Worm (Caenorhabditis elegans) whole organism, L4 larva: Measurements from ENCODE around the gene F26F2.5.
A peak's percentile ranks its signal among the peaks of the same experiment; 100 is the strongest.

ENCODE experiments used
- D1046.2 ChIP-seq: fragments of 200-800 bp; sonication (Bioruptor generic); IDR thresholded peaks from 2 replicates; pipeline ENCODE4 v1.3.6; 2022; ENCODE audit warnings: missing genetic modification characterization, missing compliant biosample characterization
- F44E2.7 ChIP-seq: fragments of 200-800 bp; sonication (Bioruptor generic); IDR thresholded peaks from 2 replicates; pipeline ENCODE4 v2.1.2; 2022; ENCODE audit warnings: missing genetic modification characterization, missing compliant biosample characterization
- Y48G9A.11 ChIP-seq: fragments of 200-800 bp; sonication (Bioruptor generic); IDR thresholded peaks from 2 replicates; pipeline ENCODE4 v1.3.6; 2022; ENCODE audit warnings: missing genetic modification reagents, missing genetic modification characterization, missing compliant biosample characterization
- aly-2 ChIP-seq: sonication (generic microtip); optimal IDR thresholded peaks from 2 replicates; lab custom pipeline; 2018; ENCODE audit warnings: missing biosample characterization, missing genetic modification characterization
- ama-1 ChIP-seq: fragments of 150-350 bp; optimal IDR thresholded peaks from 2 replicates; lab custom pipeline; 2014; ENCODE audit warnings: inconsistent platforms, mixed read lengths
- arid-1 ChIP-seq: fragments of 200-800 bp; sonication (Bioruptor generic); conservative IDR thresholded peaks from 2 replicates; pipeline ENCODE4 v1.3.6; 2022; ENCODE audit warnings: missing genetic modification reagents, missing genetic modification characterization, missing compliant biosample characterization
- attf-4 ChIP-seq: sonication (generic microtip); optimal IDR thresholded peaks from 3 replicates; lab custom pipeline; 2017; ENCODE audit warnings: missing biosample characterization, missing genetic modification characterization
- ceh-20 ChIP-seq: fragments of 200-800 bp; sonication (Bioruptor generic); IDR thresholded peaks from 2 replicates; pipeline ENCODE4 v1.3.6; 2022; ENCODE audit warnings: missing genetic modification reagents, missing genetic modification characterization, missing compliant biosample characterization
- ceh-44 ChIP-seq: fragments of 200-800 bp; sonication (Bioruptor generic); IDR thresholded peaks from 2 replicates; pipeline ENCODE4 v1.3.6; 2022; ENCODE audit warnings: missing genetic modification reagents, missing genetic modification characterization, missing compliant biosample characterization
- ceh-82 ChIP-seq: sonication (generic microtip); optimal IDR thresholded peaks from 2 replicates; lab custom pipeline; 2017; ENCODE audit warnings: missing biosample characterization, missing genetic modification characterization
- daf-16 ChIP-seq, 3 experiments: sonication (generic microtip); optimal IDR thresholded peaks; 2 replicates each; lab custom pipeline; 2016 to 2017; ENCODE audit warnings: missing genetic modification characterization in 3 of 3, missing genetic modification reagents in 3 of 3, mild to moderate bottlenecking in 2 of 3, missing compliant biosample characterization in 2 of 3, missing biosample characterization in 1 of 3, moderate library complexity in 1 of 3
- daf-8 ChIP-seq: fragments of 200-800 bp; sonication (Bioruptor generic); IDR thresholded peaks from 2 replicates; pipeline ENCODE4 v1.3.6; 2022; ENCODE audit warnings: missing genetic modification characterization, missing compliant biosample characterization
- dmd-6 ChIP-seq: fragments of 200-800 bp; sonication (Bioruptor generic); IDR thresholded peaks from 2 replicates; pipeline ENCODE4 v1.3.6; 2022; ENCODE audit warnings: missing genetic modification reagents, missing genetic modification characterization, missing compliant biosample characterization
- dmd-8 ChIP-seq: fragments of 200-800 bp; sonication (Bioruptor generic); IDR thresholded peaks from 2 replicates; pipeline ENCODE4 v1.3.6; 2022; ENCODE audit warnings: missing genetic modification characterization, missing compliant biosample characterization
- dmd-9 ChIP-seq: fragments of 200-800 bp; sonication (Bioruptor generic); IDR thresholded peaks from 2 replicates; pipeline ENCODE4 v1.3.6; 2022; ENCODE audit warnings: missing genetic modification reagents, missing genetic modification characterization, missing compliant biosample characterization
- duxl-1 ChIP-seq: sonication (generic microtip); optimal IDR thresholded peaks from 2 replicates; lab custom pipeline; 2016; ENCODE audit warnings: mild to moderate bottlenecking, missing genetic modification characterization, moderate library complexity, missing compliant biosample characterization; ENCODE audit not compliant: poor library complexity
- hif-1 ChIP-seq, 2 experiments: sonication (generic microtip); optimal IDR thresholded peaks; 2 replicates each; lab custom pipeline; 2016 to 2017; ENCODE audit warnings: missing compliant biosample characterization in 2 of 2, missing genetic modification characterization in 2 of 2, missing genetic modification reagents in 2 of 2, missing genotype in 2 of 2, mild to moderate bottlenecking in 1 of 2
- hlh-11 ChIP-seq: fragments of 200-800 bp; sonication (Bioruptor generic); optimal IDR thresholded peaks from 2 replicates; lab custom pipeline; 2018; ENCODE audit warnings: mild to moderate bottlenecking, missing genetic modification characterization, missing compliant biosample characterization
- hlh-30 ChIP-seq: sonication (generic microtip); optimal IDR thresholded peaks from 2 replicates; lab custom pipeline; 2017; ENCODE audit warnings: antibody characterized with exemption, mild to moderate bottlenecking, missing genetic modification characterization, missing compliant biosample characterization; ENCODE audit not compliant: insufficient read depth
- lin-29 ChIP-seq: fragments of 200-800 bp; sonication (Bioruptor generic); IDR thresholded peaks from 2 replicates; pipeline ENCODE4 v1.3.6; 2022; ENCODE audit warnings: missing genetic modification reagents, missing genetic modification characterization, missing compliant biosample characterization
- lir-3 ChIP-seq: sonication (generic microtip); optimal IDR thresholded peaks from 2 replicates; lab custom pipeline; 2016; ENCODE audit warnings: mild to moderate bottlenecking, missing genetic modification characterization, missing compliant biosample characterization
- lsy-2 ChIP-seq, 2 experiments: fragments of 150-350 bp in 1 of 2; sonication (generic microtip) in 1 of 2; optimal IDR thresholded peaks; 2 replicates each; lab custom pipeline; 2014 to 2017; ENCODE audit warnings: missing biosample characterization in 2 of 2, missing genetic modification characterization in 2 of 2
- madf-5 ChIP-seq, 2 experiments: fragments of 200-800 bp; sonication (Bioruptor generic); IDR thresholded peaks; 2 replicates each; pipeline ENCODE4 v1.3.6; 2022; ENCODE audit warnings: missing compliant biosample characterization in 2 of 2, missing genetic modification characterization in 2 of 2
- mdl-1 ChIP-seq, 2 experiments: fragments of 150-350 bp in 1 of 2; sonication (generic microtip) in 1 of 2; optimal IDR thresholded peaks; 2 replicates each; lab custom pipeline; 2014 to 2017; ENCODE audit warnings: missing biosample characterization in 2 of 2, missing genetic modification characterization in 2 of 2
- mxl-2 ChIP-seq: fragments of 200-800 bp; sonication (Bioruptor generic); conservative IDR thresholded peaks from 2 replicates; pipeline ENCODE4 v1.3.6; 2022; ENCODE audit warnings: missing genetic modification reagents, missing genetic modification characterization, missing compliant biosample characterization
- nhr-102 ChIP-seq: sonication (generic microtip); optimal IDR thresholded peaks from 2 replicates; lab custom pipeline; 2016; ENCODE audit warnings: mild to moderate bottlenecking, missing genetic modification characterization, moderate library complexity, missing compliant biosample characterization
- nhr-111 ChIP-seq: fragments of 200-800 bp; sonication (Bioruptor generic); optimal IDR thresholded peaks from 2 replicates; lab custom pipeline; 2018; ENCODE audit warnings: mild to moderate bottlenecking, missing genetic modification characterization, missing compliant biosample characterization
- nhr-237 ChIP-seq: sonication (generic microtip); optimal IDR thresholded peaks from 2 replicates; lab custom pipeline; 2017; ENCODE audit warnings: missing biosample characterization, missing genetic modification characterization
- nhr-25 ChIP-seq: sonication (generic microtip); optimal IDR thresholded peaks from 2 replicates; lab custom pipeline; 2017; ENCODE audit warnings: missing genetic modification characterization, mild to moderate bottlenecking, missing compliant biosample characterization, antibody characterized with exemption, moderate library complexity, borderline replicate concordance; ENCODE audit not compliant: insufficient read depth
- nhr-28 ChIP-seq: fragments of 150-350 bp; optimal IDR thresholded peaks from 2 replicates; lab custom pipeline; 2014; ENCODE audit warnings: missing biosample characterization, missing genetic modification characterization
- nhr-42 ChIP-seq: fragments of 200-800 bp; sonication (Bioruptor generic); IDR thresholded peaks from 2 replicates; pipeline ENCODE4 v1.3.6; 2022; ENCODE audit warnings: missing genetic modification characterization, missing compliant biosample characterization
- nhr-6 ChIP-seq: fragments of 150-350 bp; optimal IDR thresholded peaks from 2 replicates; lab custom pipeline; 2014; ENCODE audit warnings: missing biosample characterization, missing genetic modification characterization
- nhr-77 ChIP-seq: fragments of 150-350 bp; optimal IDR thresholded peaks from 2 replicates; lab custom pipeline; 2014; ENCODE audit warnings: missing biosample characterization, missing genetic modification characterization
- php-3 ChIP-seq: fragments of 200-800 bp; sonication (Bioruptor generic); IDR thresholded peaks from 2 replicates; pipeline ENCODE4 v1.3.6; 2022; ENCODE audit warnings: missing genetic modification reagents, missing genetic modification characterization, missing compliant biosample characterization
- pqm-1 ChIP-seq: sonication (generic microtip); optimal IDR thresholded peaks from 2 replicates; lab custom pipeline; 2017; ENCODE audit warnings: missing biosample characterization, missing genetic modification characterization
- rbr-2 ChIP-seq: sonication (generic microtip); optimal IDR thresholded peaks from 2 replicates; lab custom pipeline; 2016; ENCODE audit warnings: missing genotype, missing genetic modification characterization, missing compliant biosample characterization
- sdz-12 ChIP-seq: fragments of 200-800 bp; sonication (Bioruptor generic); optimal IDR thresholded peaks from 2 replicates; lab custom pipeline; 2018; ENCODE audit warnings: mild to moderate bottlenecking, missing genetic modification characterization, missing compliant biosample characterization
- snpc-4 ChIP-seq: fragments of 150-350 bp; optimal IDR thresholded peaks from 2 replicates; lab custom pipeline; 2014; ENCODE audit warnings: missing biosample characterization, missing genetic modification characterization
- spr-3 ChIP-seq: fragments of 200-800 bp; sonication (Bioruptor generic); optimal IDR thresholded peaks from 2 replicates; lab custom pipeline; 2018; ENCODE audit warnings: mild to moderate bottlenecking, missing genetic modification characterization, missing compliant biosample characterization
- unc-39 ChIP-seq: sonication (generic microtip); optimal IDR thresholded peaks from 2 replicates; lab custom pipeline; 2017; ENCODE audit warnings: missing biosample characterization, missing genetic modification characterization
- unc-62 ChIP-seq, 3 experiments: fragments of 150-350 bp in 1 of 3; sonication (generic microtip); optimal IDR thresholded peaks in 2 of 3; peaks in 1 of 3; 1 replicate in 1 of 3; 2 replicates in 2 of 3; lab custom pipeline; 2014 to 2017; ENCODE audit warnings: missing biosample characterization in 3 of 3, missing genetic modification characterization in 3 of 3, missing genetic modification reagents in 3 of 3, missing genotype in 1 of 3
- zag-1 ChIP-seq: fragments of 150-350 bp; optimal IDR thresholded peaks from 2 replicates; lab custom pipeline; 2014; ENCODE audit warnings: missing biosample characterization, missing genetic modification characterization
- zfp-3 ChIP-seq: fragments of 200-800 bp; sonication (Bioruptor generic); conservative IDR thresholded peaks from 2 replicates; pipeline ENCODE4 v1.3.6; 2022; ENCODE audit warnings: missing genetic modification reagents, missing genetic modification characterization, missing compliant biosample characterization
- ztf-7 ChIP-seq: fragments of 150-350 bp; optimal IDR thresholded peaks from 2 replicates; lab custom pipeline; 2014; ENCODE audit warnings: missing biosample characterization, missing genetic modification characterization

Gene F26F2.5

DNA sequence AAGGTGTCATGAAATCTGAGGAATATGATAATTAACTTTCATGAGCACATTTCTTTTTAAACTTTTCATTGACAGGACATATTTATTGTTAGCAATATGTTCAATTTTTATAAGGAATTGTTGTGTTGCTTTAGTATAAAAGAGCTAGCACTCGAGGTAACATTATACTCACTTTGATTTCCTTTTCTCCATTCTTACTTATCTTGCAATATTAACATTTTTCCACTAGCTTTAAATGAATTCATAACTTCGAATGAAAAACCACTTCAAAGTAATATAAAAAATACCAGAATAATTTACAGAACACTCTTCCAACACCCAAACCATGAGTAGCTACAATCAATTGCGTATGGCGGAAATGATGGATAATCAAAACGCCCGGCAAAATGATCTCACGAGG is at the start of gene F26F2.5:
TSS of gene F26F2.5 (plus strand) at position 301 of the 400 bp plus-strand sequence.
- TF ChIP-seq zag-1 (tag; lab: Kevin White, UChicago) (no peak), lsy-2 (tag; optimal IDR thresholded peaks at IDR 0.05; lab: Kevin White, UChicago) (no peak)

DNA sequence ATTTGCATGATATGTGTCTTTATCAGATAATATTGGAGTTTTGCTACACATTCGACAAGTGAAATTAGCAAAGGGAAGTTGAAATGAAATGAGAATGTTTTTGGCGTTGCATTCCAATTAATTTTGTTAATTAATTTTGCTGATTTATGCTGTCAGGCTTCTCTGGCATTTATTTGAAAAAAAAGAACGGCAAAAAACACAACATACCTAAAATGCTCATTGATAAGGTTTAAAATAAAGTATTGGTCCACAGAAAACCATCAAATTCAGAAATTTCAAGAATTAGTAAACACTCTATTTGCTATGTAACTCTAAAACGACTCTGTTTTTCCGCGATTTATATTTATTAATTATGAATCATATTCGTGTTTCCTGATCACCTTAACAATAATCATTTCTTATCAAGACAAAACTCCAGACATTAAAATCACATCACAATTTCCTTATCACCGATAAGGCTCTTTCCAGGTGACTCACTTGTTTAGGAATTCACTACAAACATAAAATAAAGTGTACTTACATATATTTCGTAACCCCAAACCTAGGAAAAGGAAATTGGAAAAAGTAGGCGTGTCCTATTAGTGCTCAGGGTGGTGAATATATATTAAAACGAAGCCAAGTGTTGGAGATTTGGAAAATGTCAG is 47.6 kb upstream of the F26F2.5 start, which contains the start of the genes srh-166 and Y38H6C.24:
TSS of gene srh-166 (minus strand) at position 51 of the 644 bp plus-strand sequence.
TSS of gene Y38H6C.24 (plus strand) at position 620 of the 644 bp plus-strand sequence.
- TF ChIP-seq nhr-77 (tag; lab: Kevin White, UChicago) = no peak
- no peak for TF ChIP-seq daf-16 (GFP tag; optimal IDR thresholded peaks at IDR 0.05; lab: Kevin White, UChicago)
- TF ChIP-seq daf-16 (tag; optimal IDR thresholded peaks at IDR 0.05; lab: Kevin White, UChicago) = peak; percentile 60
- peak; percentile 44; the same call in 1 of the 2 replicates for TF ChIP-seq dmd-6
- TF ChIP-seq ceh-82 (tag; lab: Kevin White, UChicago) = no peak
- no peak for TF ChIP-seq zfp-3 (GFP tag; lab: Robert Waterston, UW)
- peak; percentile 15 for TF ChIP-seq nhr-6 (tag; lab: Kevin White, UChicago)
- peak; percentile 84 for TF ChIP-seq nhr-28 (tag; lab: Kevin White, UChicago)
- no peak for TF ChIP-seq lin-29 (GFP tag; lab: Robert Waterston, UW)
- TF ChIP-seq pqm-1 (tag; lab: Kevin White, UChicago) = peak; percentile 81
- TF ChIP-seq php-3 (GFP tag; lab: Robert Waterston, UW) = peak; percentile 68
- no peak for TF ChIP-seq unc-62 (GFP tag; optimal IDR thresholded peaks at IDR 0.05 in 1 of 2; lab: Kevin White, UChicago)
- TF ChIP-seq unc-62 (tag; optimal IDR thresholded peaks at IDR 0.05; lab: Kevin White, UChicago) = no peak
- TF ChIP-seq, all 104 proteins: peak for 6

DNA sequence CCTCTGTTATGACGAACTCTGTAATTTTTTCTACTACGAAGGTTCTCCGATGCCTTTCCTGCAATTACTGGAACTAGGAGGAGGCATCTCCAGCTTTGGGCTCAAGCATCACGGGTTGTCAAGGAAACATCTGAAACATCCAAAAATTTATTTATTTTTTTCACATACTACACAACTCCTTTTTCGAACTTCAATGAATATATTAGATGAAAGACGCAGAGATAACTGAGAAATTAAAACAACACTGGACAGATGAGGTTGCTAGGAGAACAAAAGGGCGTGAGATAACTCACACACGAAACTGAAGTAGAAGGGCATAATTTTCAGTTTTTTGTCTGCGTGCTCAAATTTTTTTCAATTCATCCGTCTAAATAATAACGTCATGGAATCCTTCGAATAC is 46.0 kb upstream of the F26F2.5 start, which contains the start of gene Y38H6C.13:
TSS of gene Y38H6C.13 (plus strand) at position 301 of the 400 bp plus-strand sequence.
- no peak for TF ChIP-seq D1046.2 (GFP tag; lab: Robert Waterston, UW)
- no peak for TF ChIP-seq php-3 (GFP tag; lab: Robert Waterston, UW)
- TF ChIP-seq aly-2 (tag; lab: Kevin White, UChicago) = no peak
- no peak for TF ChIP-seq hlh-30 (tag; lab: Kevin White, UChicago)
- TF ChIP-seq ceh-44 = no peak
- no peak for TF ChIP-seq nhr-111 (GFP tag; lab: Kevin White, UChicago)
- no peak for TF ChIP-seq nhr-25 (tag; lab: Kevin White, UChicago)
- no peak for TF ChIP-seq attf-4
- no peak for TF ChIP-seq mxl-2 (GFP tag; lab: Robert Waterston, UW)
- no peak for TF ChIP-seq Y48G9A.11
- no peak for TF ChIP-seq hif-1 (tag; optimal IDR thresholded peaks at IDR 0.05; lab: Kevin White, UChicago)
- no peak for TF ChIP-seq madf-5 (GFP tag; IDR thresholded peaks at IDR 0.05; lab: Robert Waterston, UW)
- no peak for TF ChIP-seq daf-8
- no peak for TF ChIP-seq hlh-11 (tag; lab: Kevin White, UChicago)
- TF ChIP-seq ceh-20 (GFP tag; lab: Robert Waterston, UW) = no peak
- no peak for TF ChIP-seq ama-1 (lab: Kevin White, UChicago)
- no peak for TF ChIP-seq spr-3 (GFP tag; lab: Kevin White, UChicago)
- no peak for TF ChIP-seq nhr-237 (tag; lab: Kevin White, UChicago)
- no peak for TF ChIP-seq mdl-1 (tag; optimal IDR thresholded peaks at IDR 0.05; lab: Kevin White, UChicago)

DNA sequence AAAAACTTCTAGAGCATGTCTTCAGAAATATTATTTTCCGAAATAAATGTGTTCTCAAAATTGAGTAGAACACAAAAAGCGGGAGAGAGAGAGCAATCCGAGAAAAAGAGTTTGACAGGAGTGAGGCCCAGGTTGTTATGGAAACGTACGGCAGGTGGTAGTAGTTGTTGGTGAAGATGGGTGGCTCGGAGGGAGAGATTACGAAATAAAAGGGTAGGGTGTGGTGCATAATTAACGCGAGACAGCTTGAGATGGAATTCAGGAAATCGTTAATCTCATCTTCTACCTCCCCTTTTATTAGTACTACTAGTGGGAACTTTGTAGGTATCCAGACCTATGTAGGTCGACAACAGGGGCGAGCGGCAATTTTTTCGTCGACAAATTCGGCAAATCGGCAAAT is 39.4 kb upstream of the F26F2.5 start, which contains the start of gene famh-161:
TSS of gene famh-161 (minus strand) at position 101 of the 400 bp plus-strand sequence.
- TF ChIP-seq sdz-12 (GFP tag; lab: Kevin White, UChicago) (no peak), D1046.2 (GFP tag; lab: Robert Waterston, UW) (no peak), lir-3 (tag; lab: Kevin White, UChicago) (no peak), snpc-4 (no peak), F44E2.7 (GFP tag; lab: Robert Waterston, UW) (no peak), dmd-6 (no peak), nhr-111 (GFP tag; lab: Kevin White, UChicago) (no peak), ztf-7 (no peak), arid-1 (GFP tag; lab: Robert Waterston, UW) (no peak), nhr-42 (GFP tag; lab: Robert Waterston, UW) (no peak), nhr-102 (tag; lab: Kevin White, UChicago) (no peak), rbr-2 (tag; lab: Kevin White, UChicago) (no peak), dmd-8 (GFP tag; lab: Robert Waterston, UW) (no peak), duxl-1 (tag; lab: Kevin White, UChicago) (no peak), unc-39 (no peak), lin-29 (GFP tag; lab: Robert Waterston, UW) (no peak), dmd-9 (no peak), ceh-44 (no peak)
